Worm (Caenorhabditis elegans) whole organism, late embryonic: Measurements from ENCODE around the gene C24H11.1.
"Not testable (repeated sequence)": the region's sequence is repeated elsewhere in the genome, so short reads cannot be mapped to it uniquely, and the experiment has no call there.

Source experiments
- C38D4.7 ChIP-seq: fragments of 200-800 bp; sonication (Bioruptor generic); optimal IDR thresholded peaks from 2 replicates; lab custom pipeline; 2018; ENCODE audit warnings: mild to moderate bottlenecking, missing genetic modification characterization, moderate library complexity, missing compliant biosample characterization
- K02D7.2 ChIP-seq: sonication (generic microtip); optimal IDR thresholded peaks from 2 replicates; lab custom pipeline; 2017; ENCODE audit warnings: mild to moderate bottlenecking, missing genetic modification characterization, missing compliant biosample characterization
- T23F11.4 ChIP-seq: fragments of 200-800 bp; sonication (Bioruptor generic); optimal IDR thresholded peaks from 2 replicates; lab custom pipeline; 2018; ENCODE audit warnings: mild to moderate bottlenecking, missing genetic modification characterization, missing compliant biosample characterization
- ama-1 ChIP-seq: fragments of 150-350 bp; optimal IDR thresholded peaks from 2 replicates; lab custom pipeline; 2014
- ceh-14 ChIP-seq: sonication (generic microtip); optimal IDR thresholded peaks from 2 replicates; lab custom pipeline; 2016; ENCODE audit warnings: missing genotype, missing genetic modification characterization, missing compliant biosample characterization
- ceh-18 ChIP-seq: sonication (generic microtip); optimal IDR thresholded peaks from 2 replicates; lab custom pipeline; 2016; ENCODE audit warnings: missing genetic modification characterization, missing compliant biosample characterization
- ceh-19 ChIP-seq: fragments of 200-800 bp; sonication (Bioruptor generic); optimal IDR thresholded peaks from 2 replicates; lab custom pipeline; 2018; ENCODE audit warnings: mild to moderate bottlenecking, missing genetic modification characterization, missing compliant biosample characterization
- ceh-34 ChIP-seq: sonication (generic microtip); optimal IDR thresholded peaks from 2 replicates; lab custom pipeline; 2016; ENCODE audit warnings: mild to moderate bottlenecking, missing genetic modification characterization, missing compliant biosample characterization
- ceh-45 ChIP-seq: fragments of 200-800 bp; sonication (Bioruptor generic); IDR thresholded peaks from 2 replicates; pipeline ENCODE4 v1.3.6; 2022; ENCODE audit warnings: missing genetic modification reagents, missing genetic modification characterization, missing compliant biosample characterization
- ceh-48 ChIP-seq: sonication (generic microtip); optimal IDR thresholded peaks from 2 replicates; lab custom pipeline; 2016; ENCODE audit warnings: missing genetic modification characterization, inconsistent platforms, missing compliant biosample characterization
- ceh-6 ChIP-seq: fragments of 200-800 bp; sonication (Bioruptor generic); optimal IDR thresholded peaks from 2 replicates; lab custom pipeline; 2018; ENCODE audit warnings: mild to moderate bottlenecking, missing genetic modification characterization, missing compliant biosample characterization
- che-1 ChIP-seq: sonication (generic microtip); optimal IDR thresholded peaks from 2 replicates; lab custom pipeline; 2016; ENCODE audit warnings: mild to moderate bottlenecking, missing genetic modification characterization, missing compliant biosample characterization
- dmd-4 ChIP-seq: sonication (generic microtip); optimal IDR thresholded peaks from 2 replicates; lab custom pipeline; 2016; ENCODE audit warnings: borderline replicate concordance, missing genetic modification characterization, missing compliant biosample characterization
- dve-1 ChIP-seq: sonication (generic microtip); optimal IDR thresholded peaks from 2 replicates; lab custom pipeline; 2017; ENCODE audit warnings: antibody characterized with exemption, mild to moderate bottlenecking, missing genetic modification characterization, missing compliant biosample characterization
- ets-4 ChIP-seq: sonication (generic microtip); optimal IDR thresholded peaks from 2 replicates; lab custom pipeline; 2016; ENCODE audit warnings: missing genetic modification characterization, missing compliant biosample characterization
- fax-1 ChIP-seq: sonication (generic microtip); optimal IDR thresholded peaks from 2 replicates; lab custom pipeline; 2016; ENCODE audit warnings: missing genotype, missing genetic modification characterization, missing compliant biosample characterization
- gmeb-2 ChIP-seq: sonication (generic microtip); optimal IDR thresholded peaks from 2 replicates; lab custom pipeline; 2016; ENCODE audit warnings: missing genetic modification characterization, inconsistent platforms, missing compliant biosample characterization
- hlh-13 ChIP-seq: fragments of 200-800 bp; sonication (Bioruptor generic); optimal IDR thresholded peaks from 2 replicates; lab custom pipeline; 2018; ENCODE audit warnings: mild to moderate bottlenecking, missing genetic modification characterization, missing compliant biosample characterization
- hlh-15 ChIP-seq: sonication (generic microtip); optimal IDR thresholded peaks from 2 replicates; lab custom pipeline; 2016; ENCODE audit warnings: missing genetic modification characterization, missing compliant biosample characterization
- hlh-6 ChIP-seq: sonication (generic microtip); optimal IDR thresholded peaks from 2 replicates; lab custom pipeline; 2016; ENCODE audit warnings: missing genotype, missing genetic modification characterization, missing compliant biosample characterization
- hlh-8 ChIP-seq: sonication (generic microtip); optimal IDR thresholded peaks from 2 replicates; lab custom pipeline; 2016; ENCODE audit warnings: missing genotype, missing genetic modification characterization, missing compliant biosample characterization
- lim-6 ChIP-seq: sonication (generic microtip); optimal IDR thresholded peaks from 2 replicates; lab custom pipeline; 2016; ENCODE audit warnings: missing genetic modification characterization, missing compliant biosample characterization
- lin-11 ChIP-seq: fragments of 200-800 bp; sonication (Bioruptor generic); optimal IDR thresholded peaks from 2 replicates; lab custom pipeline; 2018; ENCODE audit warnings: mild to moderate bottlenecking, missing genetic modification characterization, missing compliant biosample characterization
- madf-2 ChIP-seq: sonication (generic microtip); optimal IDR thresholded peaks from 2 replicates; lab custom pipeline; 2017; ENCODE audit warnings: missing genetic modification characterization, missing compliant biosample characterization
- nfya-1 ChIP-seq: sonication (generic microtip); optimal IDR thresholded peaks from 2 replicates; lab custom pipeline; 2017; ENCODE audit warnings: missing genetic modification characterization, mild to moderate bottlenecking, missing compliant biosample characterization, antibody characterized with exemption, moderate library complexity
- nhr-232 ChIP-seq: sonication (generic microtip); optimal IDR thresholded peaks from 2 replicates; lab custom pipeline; 2016; ENCODE audit warnings: missing genetic modification characterization, missing compliant biosample characterization
- npax-4 ChIP-seq: sonication (generic microtip); optimal IDR thresholded peaks from 2 replicates; lab custom pipeline; 2016; ENCODE audit warnings: missing genetic modification characterization, missing compliant biosample characterization
- pat-9 ChIP-seq: fragments of 200-800 bp; sonication (Bioruptor generic); optimal IDR thresholded peaks from 2 replicates; lab custom pipeline; 2018; ENCODE audit warnings: mild to moderate bottlenecking, missing genetic modification characterization, moderate library complexity, missing compliant biosample characterization
- pha-2 ChIP-seq: sonication (generic microtip); optimal IDR thresholded peaks from 2 replicates; lab custom pipeline; 2017; ENCODE audit warnings: mild to moderate bottlenecking, missing genetic modification characterization, missing compliant biosample characterization
- pqm-1 ChIP-seq: sonication (generic microtip); optimal IDR thresholded peaks from 2 replicates; lab custom pipeline; 2016; ENCODE audit warnings: missing genetic modification characterization, missing compliant biosample characterization
- ref-2 ChIP-seq: sonication (generic microtip); optimal IDR thresholded peaks from 2 replicates; lab custom pipeline; 2016; ENCODE audit warnings: missing genetic modification characterization, missing compliant biosample characterization
- sox-4 ChIP-seq: sonication (generic microtip); optimal IDR thresholded peaks from 2 replicates; lab custom pipeline; 2017; ENCODE audit warnings: mild to moderate bottlenecking, missing genetic modification characterization, inconsistent platforms, missing compliant biosample characterization
- tbx-2 ChIP-seq: sonication (generic microtip); optimal IDR thresholded peaks from 2 replicates; lab custom pipeline; 2016; ENCODE audit warnings: missing genetic modification characterization, missing compliant biosample characterization
- ttx-3 ChIP-seq: sonication (generic microtip); optimal IDR thresholded peaks from 2 replicates; lab custom pipeline; 2016; ENCODE audit warnings: missing genetic modification reagents, missing genetic modification characterization, missing compliant biosample characterization
- unc-3 ChIP-seq, 2 experiments: fragments of 200-800 bp in 1 of 2; sonication (Bioruptor generic) in 1 of 2; sonication (generic microtip) in 1 of 2; conservative IDR thresholded peaks in 1 of 2; optimal IDR thresholded peaks in 1 of 2; 2 replicates each; pipeline versions ENCODE4 v1.3.6 to Lab custom; 2016 to 2022; ENCODE audit warnings: missing compliant biosample characterization in 2 of 2, missing genetic modification characterization in 2 of 2, missing genetic modification reagents in 1 of 2
- unc-86 ChIP-seq: sonication (generic microtip); optimal IDR thresholded peaks from 2 replicates; lab custom pipeline; 2016; ENCODE audit warnings: missing genetic modification characterization, missing compliant biosample characterization
- ztf-16 ChIP-seq: sonication (generic microtip); optimal IDR thresholded peaks from 2 replicates; lab custom pipeline; 2017; ENCODE audit warnings: missing genetic modification characterization, missing compliant biosample characterization

Gene C24H11.1

ce11 chrIII:11789480-11789879 is 2.0 kb downstream of the C24H11.1 start:
- TF ChIP-seq gmeb-2 (tag; lab: Kevin White, UChicago) = no peak
- TF ChIP-seq nhr-232 = no peak

- TF ChIP-seq pat-9 (tag; lab: Kevin White, UChicago) (peak; percentile 61), ztf-16 (tag; lab: Kevin White, UChicago) (peak; percentile 42), pha-2 (tag; lab: Kevin White, UChicago) (peak; percentile 44), ref-2 (tag; lab: Kevin White, UChicago) (peak; percentile 4), dve-1 (tag; lab: Kevin White, UChicago) (peak; percentile 25), ttx-3 (tag; lab: Kevin White, UChicago) (peak; percentile 12), sox-4 (tag; lab: Kevin White, UChicago) (peak; percentile 69), ceh-6 (peak; percentile 40), gmeb-2 (tag; lab: Kevin White, UChicago) (peak; percentile 46), madf-2 (tag; lab: Kevin White, UChicago) (peak; percentile 52), npax-4 (tag; lab: Kevin White, UChicago) (peak; percentile 22), unc-86 (tag; lab: Kevin White, UChicago) (peak; percentile 10), ceh-48 (tag; lab: Kevin White, UChicago) (peak; percentile 38), ceh-34 (peak; percentile 33), hlh-15 (tag; lab: Kevin White, UChicago) (peak; percentile 30), fax-1 (tag; lab: Kevin White, UChicago) (peak; percentile 39), pqm-1 (tag; lab: Kevin White, UChicago) (peak; percentile 29), unc-3 (tag; optimal IDR thresholded peaks at IDR 0.05; lab: Kevin White, UChicago) (peak; percentile 11), ets-4 (tag; lab: Kevin White, UChicago) (peak; percentile 3), nfya-1 (peak; percentile 6), lin-11 (tag; lab: Kevin White, UChicago) (peak; percentile 20), C38D4.7 (peak; percentile 43), hlh-6 (tag; lab: Kevin White, UChicago) (peak; percentile 34), ceh-19 (GFP tag; lab: Kevin White, UChicago) (peak; percentile 63), ceh-14 (peak; percentile 70), dmd-4 (peak; percentile 33), ceh-18 (peak; percentile 35), K02D7.2 (tag; lab: Kevin White, UChicago) (peak; percentile 73), ceh-45 (GFP tag; lab: Robert Waterston, UW) (0 out of 2 replicates have a peak, but pooled peaks have one; percentile 10), che-1 (tag; lab: Kevin White, UChicago) (peak; percentile 48), hlh-8 (peak; percentile 5), nhr-232 (peak; percentile 16), T23F11.4 (GFP tag; lab: Kevin White, UChicago) (peak; percentile 23), hlh-13 (GFP tag; lab: Kevin White, UChicago) (peak; percentile 12)
- not testable (repeated sequence) for TF ChIP-seq unc-3 (GFP tag; conservative IDR thresholded peaks at IDR 0.05; lab: Robert Waterston, UW)
Observed at ce11 chrIII:11792295-11793256, 5.1 kb downstream of the C24H11.1 start, which contains the start of gene C24H11.2. TSS of gene C24H11.2 (minus strand) at chrIII:11792345.

- no peak for TF ChIP-seq lim-6 (tag; lab: Kevin White, UChicago)
- no peak for TF ChIP-seq pqm-1 (tag; lab: Kevin White, UChicago)
- TF ChIP-seq dmd-4 = no peak
- no peak for TF ChIP-seq ama-1 (lab: Kevin White, UChicago)
- no peak for TF ChIP-seq ceh-6
- no peak for TF ChIP-seq tbx-2 (tag; lab: Kevin White, UChicago)
- no peak for TF ChIP-seq nfya-1
Observed at ce11 chrIII:11794389-11794788, 6.9 kb downstream of the C24H11.1 start.
